Worm (Caenorhabditis elegans): ENCODE results near the gene Y75B7B.1.

Gene Y75B7B.1

DNA sequence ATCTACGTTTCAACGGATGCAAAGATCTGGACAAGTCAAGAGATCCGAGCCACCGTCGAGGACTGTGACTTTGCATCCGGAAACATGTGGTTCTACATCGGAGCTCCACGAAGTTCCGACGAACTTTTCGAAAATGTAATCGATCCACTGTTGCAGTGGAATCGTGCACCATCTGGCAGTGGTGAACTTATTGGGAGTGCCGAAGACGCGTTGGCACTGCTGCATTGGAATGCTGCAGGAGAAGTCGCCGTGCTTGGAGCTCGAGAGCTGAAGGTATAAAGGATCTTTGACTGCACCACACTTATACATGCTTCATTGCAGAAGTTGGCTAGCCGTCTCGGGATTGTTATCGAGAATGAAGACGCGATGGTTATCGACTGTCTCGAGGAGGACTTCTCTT is 8.7 kb upstream of the Y75B7B.1 start (continued):
- TF ChIP-seq lin-35 (GFP tag; optimal IDR thresholded peaks at IDR 0.05) (no peak), F37B4.10 (GFP tag; IDR thresholded peaks at IDR 0.05) (no peak), ceh-100 (GFP tag; IDR thresholded peaks at IDR 0.05) (no peak), nhr-90 (tag; optimal IDR thresholded peaks at IDR 0.05) (peak; percentile 29), ztf-18 (tag; optimal IDR thresholded peaks at IDR 0.05) (no peak), Y79H2A.3 (GFP tag; conservative IDR thresholded peaks at IDR 0.05) (peak; percentile 40; the same call in 1 of the 2 replicates), lag-1 (GFP tag; IDR thresholded peaks at IDR 0.05) (no peak), hmg-1.2 (GFP tag; IDR thresholded peaks at IDR 0.05) (no peak), T26A5.8 (tag; optimal IDR thresholded peaks at IDR 0.05) (no peak), K11D2.4 (GFP tag; IDR thresholded peaks at IDR 0.05) (no peak), nfyb-1 (GFP tag; IDR thresholded peaks at IDR 0.05) (0 out of 2 replicates have a peak, but pooled peaks have one; percentile 28), ama-1 (optimal IDR thresholded peaks at IDR 0.05) (peak; percentile 53), ama-1 (GFP tag; optimal IDR thresholded peaks at IDR 0.05) (no peak), madf-10 (tag; optimal IDR thresholded peaks at IDR 0.05) (no peak), nhr-120 (GFP tag; IDR thresholded peaks at IDR 0.05) (no peak), mxl-1 (tag; optimal IDR thresholded peaks at IDR 0.05) (no peak), pbrm-1 (GFP tag; IDR thresholded peaks at IDR 0.05) (no peak), ztf-3 (GFP tag; optimal IDR thresholded peaks at IDR 0.05) (no peak), ceh-40 (GFP tag; IDR thresholded peaks at IDR 0.05) (no peak), ztf-6 (GFP tag; IDR thresholded peaks at IDR 0.05) (no peak), lsl-1 (GFP tag; optimal IDR thresholded peaks at IDR 0.05) (no peak), akir-1 (GFP tag; optimal IDR thresholded peaks at IDR 0.05) (no peak), bed-2 (GFP tag; IDR thresholded peaks at IDR 0.05) (no peak), ztf-25 (GFP tag; IDR thresholded peaks at IDR 0.05) (no peak), madf-6 (GFP tag; IDR thresholded peaks at IDR 0.05) (no peak), efl-1 (GFP tag; optimal IDR thresholded peaks at IDR 0.05) (no peak), mes-4 (tag; optimal IDR thresholded peaks at IDR 0.05) (no peak), rec-8 (tag; optimal IDR thresholded peaks at IDR 0.05) (no peak), rpc-1 (optimal IDR thresholded peaks at IDR 0.05) (no peak), rpc-1 (tag; optimal IDR thresholded peaks at IDR 0.05) (no peak), F23B12.7 (tag; optimal IDR thresholded peaks at IDR 0.05; ENCODE audit: insufficient read depth) (no peak), ceh-91 (GFP tag; IDR thresholded peaks at IDR 0.05) (no peak), rcor-1 (GFP tag; IDR thresholded peaks at IDR 0.05) (no peak), lir-1 (GFP tag; conservative IDR thresholded peaks at IDR 0.05) (no peak), T07F8.4 (tag; optimal IDR thresholded peaks at IDR 0.05) (no peak), repo-1 (tag; optimal IDR thresholded peaks at IDR 0.05) (no peak), Y53G8AR.9 (GFP tag; conservative IDR thresholded peaks at IDR 0.05) (no peak), hlh-26 (GFP tag; conservative IDR thresholded peaks at IDR 0.05) (no peak), zfh-2 (GFP tag; conservative IDR thresholded peaks at IDR 0.05) (peak; percentile 66; the same call in 1 of the 2 replicates), B0336.3 (GFP tag; IDR thresholded peaks at IDR 0.05) (peak; percentile 43; the same call in 1 of the 2 replicates), somi-1 (GFP tag; optimal IDR thresholded peaks at IDR 0.05) (no peak), unc-130 (GFP tag; optimal IDR thresholded peaks at IDR 0.05) (no peak), attf-6 (GFP tag; IDR thresholded peaks at IDR 0.05) (no peak), die-1 (tag; optimal IDR thresholded peaks at IDR 0.05) (no peak), lin-40 (tag; optimal IDR thresholded peaks at IDR 0.05) (no peak), snpc-4 (GFP tag; optimal IDR thresholded peaks at IDR 0.05) (no peak), snpc-4 (tag; optimal IDR thresholded peaks at IDR 0.05) (no peak), cebp-1 (GFP tag; IDR thresholded peaks at IDR 0.05) (no peak), cebp-1 (tag; optimal IDR thresholded peaks at IDR 0.05) (no peak), tlf-1 (GFP tag; optimal IDR thresholded peaks at IDR 0.05) (no peak), xnd-1 (tag; optimal IDR thresholded peaks at IDR 0.05) (no peak)
